Fruit fly (Drosophila melanogaster) whole organism, embryonic: ENCODE results near the gene CG4461.

Source experiments
- Ada2b ChIP-seq: fragments of 200-800 bp; sonication (Bioruptor generic); IDR thresholded peaks from 2 replicates; pipeline ENCODE4 v1.3.6; 2022; ENCODE audit warnings: missing biosample characterization, missing genetic modification characterization
- Atf3 ChIP-seq: fragments of 200-800 bp; sonication (Bioruptor generic); optimal IDR thresholded peaks from 3 replicates; lab custom pipeline; 2016; ENCODE audit warnings: missing biosample characterization, missing genetic modification characterization
- B-H1 ChIP-seq: fragments of 200-800 bp; sonication (Bioruptor generic); IDR thresholded peaks from 3 replicates; pipeline ENCODE4 v1.3.6; 2022; ENCODE audit warnings: missing biosample characterization, missing genetic modification characterization
- CG10209 ChIP-seq: fragments of 200-800 bp; sonication (Bioruptor generic); optimal IDR thresholded peaks from 3 replicates; lab custom pipeline; 2017; ENCODE audit warnings: missing biosample characterization, mild to moderate bottlenecking, missing genetic modification characterization, missing genetic modification reagents
- CG11093 ChIP-seq: fragments of 200-800 bp; sonication (Bioruptor generic); IDR thresholded peaks from 3 replicates; pipeline ENCODE4 v1.3.6; 2022; ENCODE audit warnings: missing biosample characterization, missing genetic modification characterization
- CG12219 ChIP-seq: fragments of 200-800 bp; sonication (Bioruptor generic); optimal IDR thresholded peaks from 3 replicates; lab custom pipeline; 2018; ENCODE audit warnings: missing biosample characterization, mild to moderate bottlenecking, missing genetic modification characterization
- CG12299 ChIP-seq: fragments of 200-800 bp; sonication (Bioruptor generic); optimal IDR thresholded peaks from 2 replicates; lab custom pipeline; 2018; ENCODE audit warnings: missing biosample characterization, mild to moderate bottlenecking, missing genetic modification characterization
- CG1647 ChIP-seq: fragments of 200-800 bp; sonication (Bioruptor generic); optimal IDR thresholded peaks from 3 replicates; lab custom pipeline; 2016; ENCODE audit warnings: missing biosample characterization, missing genetic modification characterization
- CG16815 ChIP-seq: fragments of 200-800 bp; sonication (Bioruptor generic); optimal IDR thresholded peaks from 3 replicates; lab custom pipeline; 2017; ENCODE audit warnings: missing biosample characterization, mild to moderate bottlenecking, missing genetic modification characterization
- CG17186 ChIP-seq: fragments of 200-800 bp; sonication (Bioruptor generic); optimal IDR thresholded peaks from 3 replicates; lab custom pipeline; 2017; ENCODE audit warnings: missing biosample characterization, missing genetic modification reagents, missing genetic modification characterization
- CG17385 ChIP-seq: fragments of 200-800 bp; sonication (Bioruptor generic); optimal IDR thresholded peaks from 3 replicates; lab custom pipeline; 2018; ENCODE audit warnings: missing biosample characterization, mild to moderate bottlenecking, missing genetic modification characterization
- CG18476 ChIP-seq: fragments of 200-800 bp; sonication (Bioruptor generic); optimal IDR thresholded peaks from 2 replicates; lab custom pipeline; 2016; ENCODE audit warnings: missing biosample characterization, mild to moderate bottlenecking, missing genetic modification characterization
- CG3281 ChIP-seq: fragments of 200-800 bp; sonication (Bioruptor generic); optimal IDR thresholded peaks from 3 replicates; lab custom pipeline; 2017; ENCODE audit warnings: missing biosample characterization, mild to moderate bottlenecking, missing genetic modification characterization
- CG4404 ChIP-seq: fragments of 200-800 bp; sonication (Bioruptor generic); IDR thresholded peaks from 2 replicates; pipeline ENCODE4 v1.3.6; 2022; ENCODE audit warnings: missing biosample characterization, missing genetic modification characterization
- CG4707 ChIP-seq: fragments of 200-800 bp; sonication (Bioruptor generic); optimal IDR thresholded peaks from 2 replicates; lab custom pipeline; 2018; ENCODE audit warnings: missing biosample characterization, mild to moderate bottlenecking, missing genetic modification characterization, moderate library complexity
- CG4730 ChIP-seq: fragments of 200-800 bp; sonication (Bioruptor generic); IDR thresholded peaks from 2 replicates; pipeline ENCODE4 v1.3.6; 2022; ENCODE audit warnings: missing biosample characterization, missing genetic modification characterization
- CG8359 ChIP-seq: fragments of 200-800 bp; sonication (Bioruptor generic); optimal IDR thresholded peaks from 2 replicates; lab custom pipeline; 2017; ENCODE audit warnings: missing biosample characterization, mild to moderate bottlenecking, missing genetic modification characterization, borderline replicate concordance
- CG8388 ChIP-seq: fragments of 200-800 bp; sonication (Bioruptor generic); optimal IDR thresholded peaks from 2 replicates; lab custom pipeline; 2019; ENCODE audit warnings: missing biosample characterization, mild to moderate bottlenecking, missing genetic modification characterization, moderate library complexity
- CG8944 ChIP-seq: fragments of 200-800 bp; sonication (Bioruptor generic); optimal IDR thresholded peaks from 3 replicates; lab custom pipeline; 2016; ENCODE audit warnings: missing biosample characterization, missing genetic modification characterization
- CG9932 ChIP-seq: fragments of 200-800 bp; sonication (Bioruptor generic); IDR thresholded peaks from 2 replicates; pipeline ENCODE4 v1.3.6; 2022; ENCODE audit warnings: missing biosample characterization, missing genetic modification characterization
- Dll ChIP-seq: fragments of 200-800 bp; sonication (Bioruptor generic); IDR thresholded peaks from 4 replicates; pipeline ENCODE4 v1.3.6; 2022; ENCODE audit warnings: missing biosample characterization, missing genetic modification characterization; ENCODE audit not compliant: partially characterized antibody
- Doc2 ChIP-seq: fragments of 200-800 bp; sonication (Bioruptor generic); IDR thresholded peaks from 2 replicates; pipeline ENCODE4 v1.3.6; 2022; ENCODE audit warnings: missing biosample characterization, missing genetic modification characterization
- Doc3 ChIP-seq: fragments of 200-800 bp; sonication (Bioruptor generic); IDR thresholded peaks from 3 replicates; pipeline ENCODE4 v1.3.6; 2022; ENCODE audit warnings: missing biosample characterization, missing genetic modification characterization; ENCODE audit not compliant: partially characterized antibody
- Dref ChIP-seq: fragments of 200-800 bp; sonication (Bioruptor generic); IDR thresholded peaks from 2 replicates; pipeline ENCODE4 v1.3.6; 2022; ENCODE audit warnings: missing biosample characterization, missing genetic modification characterization
- GATAe ChIP-seq: fragments of 200-800 bp; sonication (Bioruptor generic); conservative IDR thresholded peaks from 2 replicates; pipeline ENCODE4 v1.3.6; 2022; ENCODE audit warnings: missing biosample characterization, missing genetic modification characterization
- H15 ChIP-seq: fragments of 200-800 bp; sonication (Bioruptor generic); IDR thresholded peaks from 3 replicates; pipeline ENCODE4 v1.3.6; 2022; ENCODE audit warnings: missing biosample characterization, missing genetic modification characterization
- Hr78 ChIP-seq, 2 experiments: fragments of 200-800 bp in 1 of 2; fragments of >200 bp in 1 of 2; sonication (Bioruptor generic) in 1 of 2; optimal IDR thresholded peaks; 2 replicates each; lab custom pipeline; 2017 to 2019; ENCODE audit warnings: missing biosample characterization in 2 of 2, missing genetic modification characterization in 2 of 2, mild to moderate bottlenecking in 1 of 2, moderate library complexity in 1 of 2
- NC2α ChIP-seq: fragments of 200-800 bp; sonication (Bioruptor generic); optimal IDR thresholded peaks from 2 replicates; lab custom pipeline; 2016; ENCODE audit warnings: missing biosample characterization, missing genetic modification characterization
- Nf-YB ChIP-seq: fragments of 200-800 bp; sonication (Bioruptor generic); optimal IDR thresholded peaks from 3 replicates; lab custom pipeline; 2019; ENCODE audit warnings: missing biosample characterization, mild to moderate bottlenecking, missing genetic modification characterization, moderate library complexity
- ase ChIP-seq: fragments of 200-800 bp; sonication (Bioruptor generic); IDR thresholded peaks from 3 replicates; pipeline ENCODE4 v1.3.6; 2022; ENCODE audit warnings: missing biosample characterization, missing genetic modification characterization
- ash1 ChIP-seq: fragments of 200-800 bp; sonication (Bioruptor generic); optimal IDR thresholded peaks from 2 replicates; lab custom pipeline; 2018; ENCODE audit warnings: missing biosample characterization, mild to moderate bottlenecking, missing genetic modification characterization
- chinmo ChIP-seq: fragments of 200-800 bp; sonication (Bioruptor generic); IDR thresholded peaks from 4 replicates; pipeline ENCODE4 v1.3.6; 2022; ENCODE audit warnings: missing biosample characterization, missing genetic modification characterization; ENCODE audit not compliant: partially characterized antibody
- crc ChIP-seq: fragments of 200-800 bp; sonication (Bioruptor generic); optimal IDR thresholded peaks from 2 replicates; lab custom pipeline; 2016; ENCODE audit warnings: missing biosample characterization, missing genetic modification characterization
- ems ChIP-seq: fragments of 200-800 bp; sonication (Bioruptor generic); optimal IDR thresholded peaks from 3 replicates; lab custom pipeline; 2016; ENCODE audit warnings: missing biosample characterization, missing genetic modification characterization
- eve ChIP-seq, 2 experiments: fragments of >200 bp; optimal IDR thresholded peaks; 2 replicates each; lab custom pipeline; 2017; ENCODE audit warnings: missing biosample characterization in 2 of 2, missing genetic modification characterization in 2 of 2
- fd64A ChIP-seq: fragments of 200-800 bp; sonication (Bioruptor generic); optimal IDR thresholded peaks from 3 replicates; lab custom pipeline; 2018; ENCODE audit warnings: missing biosample characterization, mild to moderate bottlenecking, missing genetic modification characterization
- grau ChIP-seq: fragments of 200-800 bp; optimal IDR thresholded peaks from 3 replicates; lab custom pipeline; 2019; ENCODE audit warnings: missing biosample characterization, mild to moderate bottlenecking, missing genetic modification characterization, moderate library complexity
- jing ChIP-seq: fragments of 200-800 bp; sonication (Bioruptor generic); optimal IDR thresholded peaks from 2 replicates; lab custom pipeline; 2018; ENCODE audit warnings: missing biosample characterization, mild to moderate bottlenecking, missing genetic modification characterization
- kni ChIP-seq: fragments of 200-800 bp; sonication (Bioruptor generic); optimal IDR thresholded peaks from 3 replicates; lab custom pipeline; 2017; ENCODE audit warnings: mild to moderate bottlenecking, missing biosample characterization, missing genetic modification reagents, missing genetic modification characterization
- maf-S ChIP-seq: fragments of 200-800 bp; sonication (Bioruptor generic); optimal IDR thresholded peaks from 2 replicates; lab custom pipeline; 2016; ENCODE audit warnings: missing biosample characterization, missing genetic modification characterization
- mld ChIP-seq: fragments of 200-800 bp; sonication (Bioruptor generic); IDR thresholded peaks from 3 replicates; pipeline ENCODE4 v1.3.6; 2022; ENCODE audit warnings: missing biosample characterization, missing genetic modification characterization; ENCODE audit not compliant: partially characterized antibody
- p53 ChIP-seq: fragments of 200-800 bp; sonication (Bioruptor generic); optimal IDR thresholded peaks from 2 replicates; lab custom pipeline; 2016; ENCODE audit warnings: missing biosample characterization, missing genetic modification characterization
- pnt ChIP-seq: fragments of 200-800 bp; sonication (Bioruptor generic); optimal IDR thresholded peaks from 3 replicates; lab custom pipeline; 2016; ENCODE audit warnings: missing biosample characterization, missing genetic modification characterization
- prd ChIP-seq, 3 experiments: fragments of >200 bp in 2 of 3; fragments of 200-800 bp in 1 of 3; sonication (Bioruptor generic) in 1 of 3; optimal IDR thresholded peaks in 2 of 3; IDR thresholded peaks in 1 of 3; 2 replicates in 2 of 3; 3 replicates in 1 of 3; pipeline versions ENCODE4 v1.3.6 to Lab custom; 2017 to 2022; ENCODE audit warnings: missing biosample characterization in 1 of 3, missing genetic modification characterization in 1 of 3
- pum ChIP-seq: fragments of 200-800 bp; sonication (Bioruptor generic); optimal IDR thresholded peaks from 2 replicates; lab custom pipeline; 2016; ENCODE audit warnings: missing biosample characterization, missing genetic modification characterization
- sim ChIP-seq: fragments of 200-800 bp; sonication (Bioruptor generic); IDR thresholded peaks from 2 replicates; pipeline ENCODE4 v1.3.6; 2022; ENCODE audit warnings: missing biosample characterization, missing genetic modification characterization
- vvl ChIP-seq: fragments of 200-800 bp; sonication (Bioruptor generic); IDR thresholded peaks from 2 replicates; pipeline ENCODE4 v1.3.6; 2022; ENCODE audit warnings: missing biosample characterization, missing genetic modification characterization
- wdn ChIP-seq: fragments of 200-800 bp; sonication (Bioruptor generic); IDR thresholded peaks from 2 replicates; pipeline ENCODE4 v1.3.6; 2022; ENCODE audit warnings: missing biosample characterization, missing genetic modification characterization

CG4461 gene

DNA sequence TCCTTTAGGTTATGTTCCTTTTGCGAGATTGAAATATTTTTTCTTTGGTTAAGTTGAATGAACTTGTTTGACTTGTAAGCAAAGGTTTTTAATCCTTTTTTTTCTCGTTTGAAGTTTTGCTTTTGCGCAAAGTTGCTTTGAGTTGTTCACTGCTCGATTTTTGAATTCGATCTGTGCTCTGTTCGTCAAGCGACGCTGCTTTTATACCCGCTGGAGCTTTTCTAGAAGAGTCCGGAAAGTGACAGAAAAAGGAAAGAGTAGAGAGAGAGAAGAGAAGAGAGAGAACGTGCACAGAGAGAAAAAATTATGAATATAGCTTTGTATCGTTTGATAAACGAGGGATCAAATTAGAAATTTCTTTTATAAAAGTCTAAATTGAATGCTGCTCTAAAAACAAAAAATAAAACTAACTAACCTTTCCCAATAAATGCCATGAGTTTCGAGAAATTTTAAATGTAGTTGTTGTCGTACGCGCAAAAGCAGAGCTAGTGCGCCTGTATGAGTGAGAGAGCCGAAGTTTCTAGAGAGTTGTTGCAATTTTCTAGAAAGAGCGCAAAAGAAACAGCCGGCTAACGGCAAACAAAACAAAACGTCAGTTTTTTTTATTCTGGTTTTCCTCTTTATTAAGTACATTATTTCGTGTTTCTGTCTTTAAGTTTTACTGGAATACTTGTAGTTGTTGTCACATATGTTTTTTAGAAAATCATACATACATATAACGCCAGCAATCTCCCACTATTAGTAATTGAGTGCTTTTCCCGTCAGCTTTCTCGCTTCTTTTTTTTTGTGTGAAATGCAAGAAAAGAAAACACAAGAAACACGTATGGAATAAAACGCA is 2.2 kb downstream of the CG4461 start, which contains the start of gene Hsp26 (continued):
- TF ChIP-seq CG17186 (GFP tag; lab: Kevin White, UChicago): no peak
- TF ChIP-seq CG10209 (GFP tag; lab: Kevin White, UChicago): peak; percentile 80
- TF ChIP-seq Doc2: no peak
- TF ChIP-seq p53 (GFP tag; lab: Kevin White, UChicago): peak; percentile 63
- TF ChIP-seq fd64A (GFP tag; lab: Kevin White, UChicago): no peak
- peak; percentile 82 for TF ChIP-seq CG8944 (GFP tag; lab: Kevin White, UChicago)
- peak; percentile 85 for TF ChIP-seq CG17385
- TF ChIP-seq CG18476 (GFP tag; lab: Kevin White, UChicago): peak; percentile 74
- peak; percentile 84 for TF ChIP-seq CG3281 (GFP tag; lab: Kevin White, UChicago)
- no peak for TF ChIP-seq mld (GFP tag; lab: Robert Waterston, UW)
- no peak for TF ChIP-seq Doc3
- peak; percentile 84 for TF ChIP-seq Ada2b (GFP tag; lab: Robert Waterston, UW)
- peak; percentile 96 for TF ChIP-seq vvl (GFP tag; lab: Robert Waterston, UW)
- TF ChIP-seq CG11093 (GFP tag; lab: Robert Waterston, UW): peak; percentile 64; the same call in 2 of the 3 replicates
- peak; percentile 85 for TF ChIP-seq pnt (GFP tag; lab: Kevin White, UChicago)
- TF ChIP-seq Dref: no peak
- peak; percentile 78 for TF ChIP-seq ase (GFP tag; lab: Robert Waterston, UW)
- no peak for TF ChIP-seq ash1 (GFP tag; lab: Kevin White, UChicago)
- peak; percentile 80 for TF ChIP-seq Atf3
- TF ChIP-seq Hr78 (GFP tag; optimal IDR thresholded peaks at IDR 0.05; lab: Kevin White, UChicago): peak in 1 of 2 experiments; percentile 64
- TF ChIP-seq GATAe: 0 out of 2 replicates have a peak, but pooled peaks have one; percentile 27
- no peak for TF ChIP-seq H15 (GFP tag; lab: Robert Waterston, UW)
- peak; percentile 86; the same call in 2 of the 4 replicates for TF ChIP-seq chinmo (GFP tag; lab: Robert Waterston, UW)
- peak; percentile 87 for TF ChIP-seq CG8388 (GFP tag; lab: Kevin White, UChicago)
- TF ChIP-seq CG8359 (GFP tag; lab: Kevin White, UChicago): peak; percentile 34
- TF ChIP-seq Nf-YB (GFP tag; lab: Kevin White, UChicago): peak; percentile 63
- TF ChIP-seq CG16815 (GFP tag; lab: Kevin White, UChicago): peak; percentile 40
- TF ChIP-seq jing (GFP tag; lab: Kevin White, UChicago): peak; percentile 57
- TF ChIP-seq CG9932: peak; percentile 61
- TF ChIP-seq maf-S (GFP tag; lab: Kevin White, UChicago): peak; percentile 77
- TF ChIP-seq CG1647: peak; percentile 58
- peak; percentile 53; the same call in 1 of the 2 replicates for TF ChIP-seq sim (GFP tag; lab: Robert Waterston, UW)
- no peak for TF ChIP-seq eve (GFP tag; optimal IDR thresholded peaks at IDR 0.05; lab: Kevin White, UChicago)
- TF ChIP-seq CG4404: 0 out of 2 replicates have a peak, but pooled peaks have one; percentile 22
- TF ChIP-seq B-H1: peak; percentile 69
- peak; percentile 82 for TF ChIP-seq ems (GFP tag; lab: Kevin White, UChicago)
- no peak for TF ChIP-seq kni (GFP tag; lab: Kevin White, UChicago)
- no peak for TF ChIP-seq prd (optimal IDR thresholded peaks at IDR 0.05; lab: Kevin White, UChicago)
- TF ChIP-seq prd (GFP tag; IDR thresholded peaks at IDR 0.05; lab: Robert Waterston, UW): peak; percentile 79
- TF ChIP-seq Dll (GFP tag; lab: Robert Waterston, UW): peak; percentile 30; the same call in 2 of the 4 replicates
- peak; percentile 79 for TF ChIP-seq CG12219 (GFP tag; lab: Kevin White, UChicago)
- TF ChIP-seq grau (tag; lab: Kevin White, UChicago): peak; percentile 84
- TF ChIP-seq CG12299 (tag; lab: Kevin White, UChicago): peak; percentile 63
- TF ChIP-seq CG4707 (GFP tag; lab: Kevin White, UChicago): peak; percentile 49
- TF ChIP-seq NC2α (GFP tag; lab: Kevin White, UChicago): peak; percentile 73
- peak; percentile 81 for TF ChIP-seq pum (GFP tag; lab: Kevin White, UChicago)
- TF ChIP-seq CG4730 (GFP tag; lab: Robert Waterston, UW): peak; percentile 65
- TF ChIP-seq crc (GFP tag; lab: Kevin White, UChicago): peak; percentile 84
- TF ChIP-seq wdn: peak; percentile 81
